Fruit fly (Drosophila melanogaster) whole organism, prepupa: ENCODE data around the gene GABA-B-R3.

Experiments used
- Blimp-1 ChIP-seq: fragments of 200-800 bp; sonication (Bioruptor generic); optimal IDR thresholded peaks from 3 replicates; lab custom pipeline; 2017; ENCODE audit warnings: missing biosample characterization, missing genetic modification characterization, mild to moderate bottlenecking, moderate library complexity, missing genetic modification reagents
- CG10631 ChIP-seq: fragments of 200-800 bp; sonication (Bioruptor generic); optimal IDR thresholded peaks from 2 replicates; lab custom pipeline; 2016; ENCODE audit warnings: missing biosample characterization, missing genetic modification characterization
- CG11294 ChIP-seq: fragments of 200-800 bp; sonication (Bioruptor generic); IDR thresholded peaks from 2 replicates; pipeline ENCODE4 v1.3.6; 2022; ENCODE audit warnings: missing biosample characterization, missing genetic modification characterization
- CG11762 ChIP-seq: fragments of 200-800 bp; sonication (Bioruptor generic); optimal IDR thresholded peaks from 3 replicates; lab custom pipeline; 2016; ENCODE audit warnings: missing biosample characterization, missing genetic modification characterization; ENCODE audit not compliant: insufficient read depth
- CG11902 ChIP-seq: fragments of 200-800 bp; sonication (Bioruptor generic); optimal IDR thresholded peaks from 3 replicates; lab custom pipeline; 2016; ENCODE audit warnings: missing biosample characterization, missing genetic modification characterization
- CG15336 ChIP-seq: fragments of 200-800 bp; sonication (Bioruptor generic); IDR thresholded peaks from 2 replicates; pipeline ENCODE4 v1.3.6; 2022; ENCODE audit warnings: missing biosample characterization, missing genetic modification characterization
- CG16779 ChIP-seq: fragments of 200-800 bp; sonication (Bioruptor generic); optimal IDR thresholded peaks from 3 replicates; lab custom pipeline; 2017; ENCODE audit warnings: missing biosample characterization, mild to moderate bottlenecking, missing genetic modification characterization
- CG3032 ChIP-seq: fragments of 200-800 bp; optimal IDR thresholded peaks from 2 replicates; lab custom pipeline; 2019; ENCODE audit warnings: missing biosample characterization, mild to moderate bottlenecking, missing genetic modification characterization, moderate library complexity
- CG31627 ChIP-seq: fragments of 200-800 bp; sonication (Bioruptor generic); optimal IDR thresholded peaks from 3 replicates; lab custom pipeline; 2016; ENCODE audit warnings: missing biosample characterization, missing genetic modification characterization
- CG32006 ChIP-seq: fragments of 200-800 bp; sonication (Bioruptor generic); optimal IDR thresholded peaks from 3 replicates; lab custom pipeline; 2017; ENCODE audit warnings: missing biosample characterization, mild to moderate bottlenecking, missing genetic modification characterization
- CG3919 ChIP-seq: fragments of 200-800 bp; sonication (Bioruptor generic); optimal IDR thresholded peaks from 3 replicates; lab custom pipeline; 2016; ENCODE audit warnings: missing biosample characterization, missing genetic modification characterization
- CG4318 ChIP-seq: fragments of 200-800 bp; sonication (Bioruptor generic); optimal IDR thresholded peaks from 3 replicates; lab custom pipeline; 2017; ENCODE audit warnings: missing biosample characterization, mild to moderate bottlenecking, missing genetic modification characterization
- CG6276 ChIP-seq: fragments of 200-800 bp; sonication (Bioruptor generic); optimal IDR thresholded peaks from 2 replicates; lab custom pipeline; 2017; ENCODE audit warnings: missing biosample characterization, mild to moderate bottlenecking, missing genetic modification characterization
- CG6808 ChIP-seq: fragments of 200-800 bp; sonication (Bioruptor generic); optimal IDR thresholded peaks from 3 replicates; lab custom pipeline; 2017; ENCODE audit warnings: missing biosample characterization, missing genetic modification characterization, mild to moderate bottlenecking, moderate library complexity, missing genetic modification reagents
- CG6854 ChIP-seq: fragments of 200-800 bp; sonication (Bioruptor generic); optimal IDR thresholded peaks from 2 replicates; lab custom pipeline; 2017; ENCODE audit warnings: missing biosample characterization, mild to moderate bottlenecking, missing genetic modification characterization
- CG7368 ChIP-seq: fragments of 200-800 bp; sonication (Bioruptor generic); optimal IDR thresholded peaks from 3 replicates; lab custom pipeline; 2016; ENCODE audit warnings: missing biosample characterization, missing genetic modification characterization
- CG8119 ChIP-seq: fragments of 200-800 bp; sonication (Bioruptor generic); IDR thresholded peaks from 3 replicates; pipeline ENCODE4 v1.3.6; 2022; ENCODE audit warnings: missing biosample characterization, missing genetic modification characterization
- CG8319 ChIP-seq: fragments of 200-800 bp; sonication (Bioruptor generic); optimal IDR thresholded peaks from 3 replicates; lab custom pipeline; 2016; ENCODE audit warnings: missing biosample characterization, missing genetic modification characterization
- Eip75B ChIP-seq: fragments of 200-800 bp; sonication (Bioruptor generic); optimal IDR thresholded peaks from 3 replicates; lab custom pipeline; 2016; ENCODE audit warnings: missing biosample characterization, missing genetic modification characterization
- Eip78C ChIP-seq: fragments of 200-800 bp; sonication (Bioruptor generic); peaks from one replicate; lab custom pipeline; 2016; ENCODE audit warnings: missing biosample characterization, missing genetic modification characterization
- Eip93F ChIP-seq: fragments of 200-800 bp; sonication (Bioruptor generic); optimal IDR thresholded peaks from 2 replicates; lab custom pipeline; 2016; ENCODE audit warnings: missing biosample characterization, mild to moderate bottlenecking, missing genetic modification characterization
- Hr39 ChIP-seq: fragments of 200-800 bp; sonication (Bioruptor generic); optimal IDR thresholded peaks from 2 replicates; lab custom pipeline; 2016; ENCODE audit warnings: missing biosample characterization, missing genetic modification characterization
- Hr4 ChIP-seq: fragments of 200-800 bp; sonication (Bioruptor generic); optimal IDR thresholded peaks from 3 replicates; lab custom pipeline; 2016; ENCODE audit warnings: missing biosample characterization, missing genetic modification characterization
- Lpt ChIP-seq: fragments of 200-800 bp; sonication (Bioruptor generic); optimal IDR thresholded peaks from 3 replicates; lab custom pipeline; 2016; ENCODE audit warnings: missing biosample characterization, missing genetic modification characterization
- Met ChIP-seq: fragments of 200-800 bp; sonication (Bioruptor generic); optimal IDR thresholded peaks from 3 replicates; lab custom pipeline; 2016; ENCODE audit warnings: missing biosample characterization, missing genetic modification characterization
- OdsH ChIP-seq: fragments of 200-800 bp; sonication (Bioruptor generic); optimal IDR thresholded peaks from 3 replicates; lab custom pipeline; 2016; ENCODE audit warnings: missing biosample characterization, missing genetic modification characterization
- Smox ChIP-seq: fragments of 200-800 bp; sonication (Bioruptor generic); optimal IDR thresholded peaks from 3 replicates; lab custom pipeline; 2016; ENCODE audit warnings: missing biosample characterization, missing genetic modification characterization
- Sox102F ChIP-seq: fragments of 200-800 bp; sonication (Bioruptor generic); optimal IDR thresholded peaks from 2 replicates; lab custom pipeline; 2016; ENCODE audit warnings: missing biosample characterization, mild to moderate bottlenecking, missing genetic modification characterization
- Sox14 ChIP-seq: fragments of 200-800 bp; sonication (Bioruptor generic); optimal IDR thresholded peaks from 3 replicates; lab custom pipeline; 2016; ENCODE audit warnings: missing biosample characterization, missing genetic modification characterization
- achi ChIP-seq: fragments of 200-800 bp; sonication (Bioruptor generic); optimal IDR thresholded peaks from 3 replicates; lab custom pipeline; 2016; ENCODE audit warnings: missing biosample characterization, missing genetic modification characterization
- acj6 ChIP-seq: fragments of 200-800 bp; sonication (Bioruptor generic); optimal IDR thresholded peaks from 3 replicates; lab custom pipeline; 2016; ENCODE audit warnings: missing biosample characterization, missing genetic modification characterization
- cyc ChIP-seq: fragments of 200-800 bp; sonication (Bioruptor generic); optimal IDR thresholded peaks from 3 replicates; lab custom pipeline; 2016; ENCODE audit warnings: missing biosample characterization, missing genetic modification characterization
- dac ChIP-seq: fragments of 200-800 bp; sonication (Bioruptor generic); optimal IDR thresholded peaks from 2 replicates; lab custom pipeline; 2017; ENCODE audit warnings: missing biosample characterization, mild to moderate bottlenecking, missing genetic modification characterization
- dsx ChIP-seq: fragments of 200-800 bp; optimal IDR thresholded peaks from 3 replicates; lab custom pipeline; 2019; ENCODE audit warnings: missing biosample characterization, mild to moderate bottlenecking, missing genetic modification characterization, moderate library complexity; ENCODE audit not compliant: poor library complexity, severe bottlenecking
- eg ChIP-seq: fragments of 200-800 bp; sonication (Bioruptor generic); IDR thresholded peaks from 3 replicates; pipeline ENCODE4 v1.3.6; 2022; ENCODE audit warnings: missing biosample characterization, missing genetic modification characterization
- fd85E ChIP-seq: fragments of 200-800 bp; sonication (Bioruptor generic); optimal IDR thresholded peaks from 3 replicates; lab custom pipeline; 2016; ENCODE audit warnings: missing biosample characterization, missing genetic modification characterization
- pdm3 ChIP-seq: fragments of 200-800 bp; sonication (Bioruptor generic); optimal IDR thresholded peaks from 3 replicates; lab custom pipeline; 2016; ENCODE audit warnings: missing biosample characterization, missing genetic modification characterization
- salr ChIP-seq, 2 experiments: fragments of 200-800 bp; sonication (Bioruptor generic); optimal IDR thresholded peaks; 3 replicates each; lab custom pipeline; 2016 to 2018; ENCODE audit warnings: missing biosample characterization in 2 of 2, missing genetic modification characterization in 2 of 2, mild to moderate bottlenecking in 1 of 2
- spab ChIP-seq: fragments of 200-800 bp; sonication (Bioruptor generic); optimal IDR thresholded peaks from 2 replicates; lab custom pipeline; 2017; ENCODE audit warnings: missing biosample characterization, mild to moderate bottlenecking, missing genetic modification characterization, missing genetic modification reagents
- svp ChIP-seq: fragments of 200-800 bp; sonication (Bioruptor generic); peaks from one replicate; lab custom pipeline; 2016; ENCODE audit warnings: missing biosample characterization, missing genetic modification characterization
- topi ChIP-seq: fragments of 200-800 bp; sonication (Bioruptor generic); optimal IDR thresholded peaks from 3 replicates; lab custom pipeline; 2016; ENCODE audit warnings: missing biosample characterization, missing genetic modification characterization

GABA-B-R3 gene

dm6 chr2L:723799-724531, 25.8 kb upstream of the GABA-B-R3 start (continued):
- peak; percentile 46 for TF ChIP-seq acj6 (GFP tag; lab: Kevin White, UChicago)
- TF ChIP-seq CG15336 (GFP tag; lab: Robert Waterston, UW): peak; percentile 42; the same call in 1 of the 2 replicates
- TF ChIP-seq svp (GFP tag; lab: Kevin White, UChicago): peak; percentile 41
- TF ChIP-seq Hr39 (GFP tag; lab: Kevin White, UChicago): no peak
- TF ChIP-seq salr (GFP tag; optimal IDR thresholded peaks at IDR 0.05; lab: Kevin White, UChicago): peak in 1 of 2 experiments; percentile 50
- TF ChIP-seq Sox102F (GFP tag; lab: Kevin White, UChicago): no peak
- TF ChIP-seq CG31627: no peak
- TF ChIP-seq Met (GFP tag; lab: Kevin White, UChicago): no peak
- TF ChIP-seq CG6808 (GFP tag; lab: Kevin White, UChicago): peak; percentile 29

- peak; percentile 74 for TF ChIP-seq Eip78C
- TF ChIP-seq achi (GFP tag; lab: Kevin White, UChicago): peak; percentile 20
- TF ChIP-seq dac: no peak
- peak; percentile 52; the same call in 1 of the 3 replicates for TF ChIP-seq CG8119
- TF ChIP-seq OdsH (GFP tag; lab: Kevin White, UChicago): peak; percentile 24
- TF ChIP-seq CG4318 (GFP tag; lab: Kevin White, UChicago): peak; percentile 4
- no peak for TF ChIP-seq CG11902
- TF ChIP-seq Eip75B: peak; percentile 40
- no peak for TF ChIP-seq fd85E (GFP tag; lab: Kevin White, UChicago)
- TF ChIP-seq svp (GFP tag; lab: Kevin White, UChicago): peak; percentile 59
- no peak for TF ChIP-seq CG11762
- TF ChIP-seq CG6276: peak; percentile 17
- no peak for TF ChIP-seq CG6854 (GFP tag; lab: Kevin White, UChicago)
- TF ChIP-seq spab (GFP tag; lab: Kevin White, UChicago): no peak
- TF ChIP-seq CG32006 (GFP tag; lab: Kevin White, UChicago): peak; percentile 47
- TF ChIP-seq Hr4 (GFP tag; lab: Kevin White, UChicago): peak; percentile 23
- TF ChIP-seq eg: 0 out of 3 replicates have a peak, but pooled peaks have one; percentile 28
- TF ChIP-seq acj6 (GFP tag; lab: Kevin White, UChicago): peak; percentile 1
- peak; percentile 8 for TF ChIP-seq CG10631 (GFP tag; lab: Kevin White, UChicago)
Observed at dm6 chr2L:724746-725145, 25.0 kb upstream of the GABA-B-R3 start.

- TF ChIP-seq CG3032 (tag; lab: Kevin White, UChicago): no peak
- peak; percentile 30 for TF ChIP-seq svp (GFP tag; lab: Kevin White, UChicago)
Observed at dm6 chr2L:728062-728461, 21.7 kb upstream of the GABA-B-R3 start, which contains the start of gene Hsp60B. TSS of gene Hsp60B (plus strand) at chr2L:728362.

DNA sequence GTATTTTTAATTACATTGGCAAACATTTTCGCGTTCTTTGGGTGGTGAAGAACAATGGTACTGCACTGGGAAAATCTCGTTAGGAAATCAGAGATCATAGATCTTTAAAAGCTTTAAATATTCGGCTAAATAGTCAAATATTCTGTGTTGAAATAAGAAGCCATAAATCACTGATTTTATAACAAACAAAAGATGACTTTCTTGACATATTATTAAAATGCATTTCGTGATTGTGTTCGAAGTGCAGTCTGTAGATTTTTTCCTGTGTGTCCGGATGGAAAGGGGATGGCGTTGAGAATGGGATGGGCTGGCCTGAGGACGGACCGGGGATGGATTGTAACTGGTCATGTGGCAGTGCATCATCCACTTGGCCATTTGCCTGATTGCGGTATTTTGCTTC, 17.6 kb upstream of the GABA-B-R3 start:
- TF ChIP-seq Smox (GFP tag; lab: Kevin White, UChicago) (no peak), Eip78C (peak; percentile 55)

DNA sequence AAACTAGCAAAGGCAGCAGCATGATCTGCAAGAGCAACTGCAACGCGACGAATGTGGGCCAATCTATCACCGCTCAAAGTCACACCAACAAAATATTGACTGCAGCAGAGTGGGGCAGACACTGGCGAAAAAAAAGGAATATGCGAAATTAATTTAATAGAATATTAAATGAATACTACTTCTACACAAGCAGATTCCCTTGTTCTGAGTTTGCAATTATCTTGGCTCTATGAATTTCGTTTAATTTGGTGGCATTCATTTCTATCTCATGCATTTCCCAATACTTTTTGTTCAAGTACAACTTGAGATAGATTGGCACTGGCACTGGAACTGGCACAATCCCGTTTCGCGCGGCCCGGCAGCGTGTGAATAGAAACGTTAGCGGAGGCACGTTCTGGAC, 15.6 kb upstream of the GABA-B-R3 start:
- TF ChIP-seq CG16779 (no peak), Blimp-1 (no peak), CG3919 (GFP tag; lab: Kevin White, UChicago) (peak; percentile 2), Smox (GFP tag; lab: Kevin White, UChicago) (no peak), CG7368 (GFP tag; lab: Kevin White, UChicago) (no peak), acj6 (GFP tag; lab: Kevin White, UChicago) (no peak), Eip75B (no peak), CG32006 (GFP tag; lab: Kevin White, UChicago) (peak; percentile 66), Hr39 (GFP tag; lab: Kevin White, UChicago) (no peak), Eip93F (no peak), CG3032 (tag; lab: Kevin White, UChicago) (no peak), CG6854 (GFP tag; lab: Kevin White, UChicago) (no peak), CG6276 (peak; percentile 40), dsx (GFP tag; lab: Kevin White, UChicago) (no peak), CG11294 (GFP tag; lab: Robert Waterston, UW) (peak; percentile 25; the same call in 1 of the 2 replicates), Lpt (GFP tag; lab: Kevin White, UChicago) (peak; percentile 23), Sox14 (no peak), CG8319 (GFP tag; lab: Kevin White, UChicago) (no peak), topi (GFP tag; lab: Kevin White, UChicago) (no peak), Met (GFP tag; lab: Kevin White, UChicago) (no peak), salr (GFP tag; optimal IDR thresholded peaks at IDR 0.05; lab: Kevin White, UChicago) (no peak), OdsH (GFP tag; lab: Kevin White, UChicago) (peak; percentile 2), cyc (GFP tag; lab: Kevin White, UChicago) (no peak), pdm3 (GFP tag; lab: Kevin White, UChicago) (no peak), CG8119 (peak; percentile 23; the same call in 1 of the 3 replicates)
